Fruit fly (Drosophila melanogaster) whole organism, wandering third instar larva: ENCODE results near the gene ast.

Experiments
- Abd-B ChIP-seq: fragments of >200 bp; optimal IDR thresholded peaks from 2 replicates; lab custom pipeline; 2017; ENCODE audit warnings: missing biosample characterization, missing genetic modification characterization
- CrebA ChIP-seq: fragments of 200-800 bp; sonication (Bioruptor generic); optimal IDR thresholded peaks from 2 replicates; lab custom pipeline; 2016; ENCODE audit warnings: missing biosample characterization, mild to moderate bottlenecking, missing genetic modification characterization, borderline replicate concordance
- Hr78 ChIP-seq: fragments of >200 bp; optimal IDR thresholded peaks from 2 replicates; lab custom pipeline; 2017; ENCODE audit warnings: missing biosample characterization, missing genetic modification characterization
- Hr83 ChIP-seq: fragments of 200-300 bp; sonication (Bioruptor generic); optimal IDR thresholded peaks from 2 replicates; lab custom pipeline; 2016; ENCODE audit warnings: missing biosample characterization, mild to moderate bottlenecking, missing genetic modification characterization, moderate library complexity; ENCODE audit not compliant: poor library complexity, severe bottlenecking
- Mio ChIP-seq: sonication (Bioruptor generic); optimal IDR thresholded peaks from 2 replicates; lab custom pipeline; 2016; ENCODE audit warnings: missing biosample characterization, missing genetic modification characterization
- Myc ChIP-seq: fragments of >200 bp; optimal IDR thresholded peaks from 2 replicates; lab custom pipeline; 2017
- Sp1 ChIP-seq: fragments of 200-800 bp; sonication (Bioruptor generic); optimal IDR thresholded peaks from 3 replicates; lab custom pipeline; 2019; ENCODE audit warnings: missing biosample characterization, mild to moderate bottlenecking, missing genetic modification characterization, moderate library complexity
- ey ChIP-seq: fragments of 200-800 bp; sonication (Bioruptor generic); optimal IDR thresholded peaks from 2 replicates; lab custom pipeline; 2016; ENCODE audit warnings: missing biosample characterization, missing genetic modification characterization
- foxo ChIP-seq, 2 experiments: fragments of 200-800 bp; sonication (Bioruptor generic); optimal IDR thresholded peaks; 2 replicates in 1 of 2; 3 replicates in 1 of 2; lab custom pipeline; 2016 to 2017; ENCODE audit warnings: missing biosample characterization in 2 of 2, missing genetic modification characterization in 2 of 2
- fru ChIP-seq: fragments of 200-800 bp; sonication (Bioruptor generic); optimal IDR thresholded peaks from 3 replicates; lab custom pipeline; 2016; ENCODE audit warnings: missing biosample characterization, mild to moderate bottlenecking, missing genetic modification characterization
- usp ChIP-seq: fragments of >200 bp; optimal IDR thresholded peaks from 2 replicates; lab custom pipeline; 2017; ENCODE audit warnings: missing biosample characterization, missing genetic modification characterization

DNA sequence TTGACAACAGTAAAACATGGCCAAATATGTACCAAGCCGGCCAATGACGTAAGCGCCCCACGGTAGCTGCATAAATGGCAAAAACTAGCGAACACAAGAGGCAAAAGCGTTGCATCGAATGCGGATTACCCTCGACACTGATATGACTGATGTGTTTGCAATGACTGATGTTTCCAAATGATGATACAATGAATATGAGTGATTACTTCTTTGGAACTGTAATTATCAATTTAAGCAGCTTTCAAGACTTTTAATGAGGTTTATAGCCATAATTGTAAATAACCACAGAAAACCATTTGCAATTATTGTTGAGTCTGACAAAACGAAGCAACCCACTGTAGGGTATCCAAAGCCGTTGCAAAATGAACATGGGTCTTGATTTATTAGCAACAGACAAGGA, 4.2 kb upstream of the ast start:
- TF ChIP-seq Hr83 (no peak), Abd-B (GFP tag; lab: Kevin White, UChicago) (no peak), Hr78 (GFP tag; lab: Kevin White, UChicago) (no peak), foxo (GFP tag; optimal IDR thresholded peaks at IDR 0.05; lab: Kevin White, UChicago) (no peak), Sp1 (GFP tag; lab: Kevin White, UChicago) (no peak), Mio (GFP tag; lab: Kevin White, UChicago) (no peak), CrebA (no peak), ey (GFP tag; lab: Kevin White, UChicago) (no peak), usp (no peak), fru (GFP tag; lab: Kevin White, UChicago) (no peak), Myc (lab: Kevin White, UChicago) (no peak)
